Fruit fly (Drosophila melanogaster) whole organism, embryonic: ENCODE results near the gene Cyt-c-d.

Experiments
- Abd-B ChIP-seq: fragments of 200-800 bp; sonication (Bioruptor generic); optimal IDR thresholded peaks from 2 replicates; lab custom pipeline; 2018; ENCODE audit warnings: missing biosample characterization, mild to moderate bottlenecking, missing genetic modification characterization, moderate library complexity
- BtbVII ChIP-seq: fragments of 200-800 bp; sonication (Bioruptor generic); optimal IDR thresholded peaks from 3 replicates; lab custom pipeline; 2017; ENCODE audit warnings: missing biosample characterization, mild to moderate bottlenecking, missing genetic modification characterization
- CG11398 ChIP-seq: fragments of 200-800 bp; sonication (Bioruptor generic); optimal IDR thresholded peaks from 2 replicates; lab custom pipeline; 2016; ENCODE audit warnings: missing biosample characterization, missing genetic modification characterization
- CG12219 ChIP-seq: fragments of 200-800 bp; sonication (Bioruptor generic); optimal IDR thresholded peaks from 3 replicates; lab custom pipeline; 2018; ENCODE audit warnings: missing biosample characterization, mild to moderate bottlenecking, missing genetic modification characterization
- CG13424 ChIP-seq: fragments of 200-800 bp; sonication (Bioruptor generic); optimal IDR thresholded peaks from 2 replicates; lab custom pipeline; 2019; ENCODE audit warnings: missing biosample characterization, mild to moderate bottlenecking, missing genetic modification characterization, moderate library complexity
- CG30020 ChIP-seq: fragments of 200-800 bp; optimal IDR thresholded peaks from 2 replicates; lab custom pipeline; 2019; ENCODE audit warnings: missing biosample characterization, mild to moderate bottlenecking, missing genetic modification characterization, moderate library complexity
- CG31388 ChIP-seq: fragments of 200-800 bp; sonication (Bioruptor generic); optimal IDR thresholded peaks from 2 replicates; lab custom pipeline; 2016; ENCODE audit warnings: missing biosample characterization, missing genetic modification characterization
- CG32532 ChIP-seq: fragments of 200-800 bp; sonication (Bioruptor generic); IDR thresholded peaks from 2 replicates; pipeline ENCODE4 v1.3.6; 2022; ENCODE audit warnings: missing biosample characterization, missing genetic modification characterization
- CG4707 ChIP-seq: fragments of 200-800 bp; sonication (Bioruptor generic); optimal IDR thresholded peaks from 2 replicates; lab custom pipeline; 2018; ENCODE audit warnings: missing biosample characterization, mild to moderate bottlenecking, missing genetic modification characterization, moderate library complexity
- CG7928 ChIP-seq: fragments of 200-800 bp; sonication (Bioruptor generic); optimal IDR thresholded peaks from 2 replicates; lab custom pipeline; 2017; ENCODE audit warnings: missing biosample characterization, mild to moderate bottlenecking, missing genetic modification characterization
- CG7963 ChIP-seq: fragments of 200-800 bp; sonication (Bioruptor generic); IDR thresholded peaks from 3 replicates; pipeline ENCODE4 v1.3.6; 2022; ENCODE audit warnings: missing biosample characterization, missing genetic modification characterization; ENCODE audit not compliant: partially characterized antibody
- CG8281 ChIP-seq: fragments of 200-800 bp; sonication (Bioruptor generic); optimal IDR thresholded peaks from 2 replicates; lab custom pipeline; 2018; ENCODE audit warnings: missing biosample characterization, mild to moderate bottlenecking, missing genetic modification characterization, moderate library complexity
- CG9437 ChIP-seq: fragments of 200-800 bp; sonication (Bioruptor generic); optimal IDR thresholded peaks from 2 replicates; lab custom pipeline; 2018; ENCODE audit warnings: missing biosample characterization, mild to moderate bottlenecking, missing genetic modification characterization
- CkIIα-i1 ChIP-seq: fragments of 200-800 bp; sonication (Bioruptor generic); IDR thresholded peaks from 2 replicates; pipeline ENCODE4 v1.3.6; 2022; ENCODE audit warnings: missing biosample characterization, missing genetic modification characterization
- D19A ChIP-seq: fragments of 200-800 bp; optimal IDR thresholded peaks from 3 replicates; lab custom pipeline; 2019; ENCODE audit warnings: missing biosample characterization, mild to moderate bottlenecking, missing genetic modification characterization, moderate library complexity
- Dad ChIP-seq: fragments of 200-800 bp; sonication (Bioruptor generic); optimal IDR thresholded peaks from 3 replicates; lab custom pipeline; 2016; ENCODE audit warnings: missing biosample characterization, missing genetic modification characterization
- Doc3 ChIP-seq: fragments of 200-800 bp; sonication (Bioruptor generic); IDR thresholded peaks from 3 replicates; pipeline ENCODE4 v1.3.6; 2022; ENCODE audit warnings: missing biosample characterization, missing genetic modification characterization; ENCODE audit not compliant: partially characterized antibody
- GATAe ChIP-seq: fragments of 200-800 bp; sonication (Bioruptor generic); conservative IDR thresholded peaks from 2 replicates; pipeline ENCODE4 v1.3.6; 2022; ENCODE audit warnings: missing biosample characterization, missing genetic modification characterization
- Gsc ChIP-seq: fragments of 200-800 bp; sonication (Bioruptor generic); IDR thresholded peaks from 2 replicates; pipeline ENCODE4 v1.3.6; 2022; ENCODE audit warnings: missing biosample characterization, missing genetic modification characterization
- HmgZ ChIP-seq: fragments of 200-800 bp; sonication (Bioruptor generic); optimal IDR thresholded peaks from 2 replicates; lab custom pipeline; 2018; ENCODE audit warnings: missing biosample characterization, mild to moderate bottlenecking, missing genetic modification characterization
- Hr51 ChIP-seq, 2 experiments: fragments of 200-800 bp; sonication (Bioruptor generic); optimal IDR thresholded peaks; 2 replicates in 1 of 2; 3 replicates in 1 of 2; lab custom pipeline; 2016 to 2018; ENCODE audit warnings: missing biosample characterization in 2 of 2, missing genetic modification characterization in 2 of 2, mild to moderate bottlenecking in 1 of 2, moderate library complexity in 1 of 2
- Kr ChIP-seq: fragments of 200-800 bp; sonication (Bioruptor generic); optimal IDR thresholded peaks from 2 replicates; lab custom pipeline; 2017; ENCODE audit warnings: missing biosample characterization, mild to moderate bottlenecking, missing genetic modification characterization
- Med ChIP-seq: fragments of 200-800 bp; sonication (Bioruptor generic); peaks from one replicate; lab custom pipeline; 2016; ENCODE audit warnings: missing biosample characterization, missing genetic modification characterization, mild to moderate bottlenecking, inconsistent platforms, moderate library complexity
- Myb ChIP-seq: fragments of 200-800 bp; sonication (Bioruptor generic); optimal IDR thresholded peaks from 2 replicates; lab custom pipeline; 2016; ENCODE audit warnings: missing biosample characterization, missing genetic modification characterization
- Oaz ChIP-seq: fragments of 200-800 bp; sonication (Bioruptor generic); IDR thresholded peaks from 2 replicates; pipeline ENCODE4 v1.3.6; 2022; ENCODE audit warnings: missing biosample characterization, missing genetic modification characterization
- Oli ChIP-seq: fragments of 200-800 bp; sonication (Bioruptor generic); optimal IDR thresholded peaks from 2 replicates; lab custom pipeline; 2018; ENCODE audit warnings: missing biosample characterization, mild to moderate bottlenecking, missing genetic modification characterization, moderate library complexity
- Ravus ChIP-seq: fragments of 200-800 bp; sonication (Bioruptor generic); IDR thresholded peaks from 2 replicates; pipeline ENCODE4 v1.3.6; 2022; ENCODE audit warnings: missing biosample characterization, missing genetic modification characterization
- Tbp ChIP-seq: fragments of >200 bp; optimal IDR thresholded peaks from 2 replicates; lab custom pipeline; 2018; ENCODE audit warnings: missing biosample characterization, missing genetic modification characterization
- Xrp1 ChIP-seq: fragments of 200-800 bp; sonication (Bioruptor generic); IDR thresholded peaks from 2 replicates; pipeline ENCODE4 v1.3.6; 2022; ENCODE audit warnings: missing biosample characterization, missing genetic modification characterization
- abd-A ChIP-seq: fragments of 200-800 bp; sonication (Bioruptor generic); optimal IDR thresholded peaks from 3 replicates; lab custom pipeline; 2019; ENCODE audit warnings: missing biosample characterization, mild to moderate bottlenecking, missing genetic modification characterization, moderate library complexity
- amos ChIP-seq: fragments of 200-800 bp; sonication (Bioruptor generic); IDR thresholded peaks from 2 replicates; pipeline ENCODE4 v1.3.6; 2022; ENCODE audit warnings: missing biosample characterization, missing genetic modification characterization; ENCODE audit not compliant: partially characterized antibody
- az2 ChIP-seq: fragments of 200-800 bp; sonication (Bioruptor generic); optimal IDR thresholded peaks from 3 replicates; lab custom pipeline; 2016; ENCODE audit warnings: missing biosample characterization, missing genetic modification characterization
- cas ChIP-seq: fragments of 200-800 bp; sonication (Bioruptor generic); IDR thresholded peaks from 2 replicates; pipeline ENCODE4 v1.3.6; 2022; ENCODE audit warnings: missing biosample characterization, missing genetic modification characterization
- cato ChIP-seq: fragments of 200-800 bp; sonication (Bioruptor generic); optimal IDR thresholded peaks from 2 replicates; lab custom pipeline; 2016; ENCODE audit warnings: missing biosample characterization, missing genetic modification characterization, borderline replicate concordance
- danr ChIP-seq: fragments of 200-800 bp; sonication (Bioruptor generic); IDR thresholded peaks from 2 replicates; pipeline ENCODE4 v1.3.6; 2022; ENCODE audit warnings: missing biosample characterization, missing genetic modification characterization
- dimm ChIP-seq: fragments of 200-800 bp; sonication (Bioruptor generic); IDR thresholded peaks from 2 replicates; pipeline ENCODE4 v1.3.6; 2022; ENCODE audit warnings: missing biosample characterization, missing genetic modification characterization
- disco-r ChIP-seq: fragments of 200-800 bp; sonication (Bioruptor generic); optimal IDR thresholded peaks from 2 replicates; lab custom pipeline; 2016; ENCODE audit warnings: missing biosample characterization, missing genetic modification characterization
- dm ChIP-seq: fragments of 200-800 bp; sonication (Bioruptor generic); optimal IDR thresholded peaks from 3 replicates; lab custom pipeline; 2016; ENCODE audit warnings: missing biosample characterization, missing genetic modification characterization
- dpn ChIP-seq, 2 experiments: fragments of 200-800 bp; sonication (Bioruptor generic); optimal IDR thresholded peaks; 3 replicates each; lab custom pipeline; 2016; ENCODE audit warnings: missing biosample characterization in 2 of 2, missing genetic modification characterization in 2 of 2
- eyg ChIP-seq: fragments of 200-800 bp; sonication (Bioruptor generic); optimal IDR thresholded peaks from 3 replicates; lab custom pipeline; 2016; ENCODE audit warnings: missing biosample characterization, missing genetic modification characterization
- fd3F ChIP-seq: fragments of 200-800 bp; sonication (Bioruptor generic); optimal IDR thresholded peaks from 2 replicates; lab custom pipeline; 2018; ENCODE audit warnings: missing biosample characterization, mild to moderate bottlenecking, missing genetic modification characterization, moderate library complexity
- nerfin-2 ChIP-seq: fragments of 200-800 bp; sonication (Bioruptor generic); IDR thresholded peaks from 2 replicates; pipeline ENCODE4 v1.3.6; 2022; ENCODE audit warnings: missing biosample characterization, missing genetic modification characterization; ENCODE audit not compliant: partially characterized antibody
- onecut ChIP-seq: fragments of 200-800 bp; sonication (Bioruptor generic); IDR thresholded peaks from 2 replicates; pipeline ENCODE4 v1.3.6; 2022; ENCODE audit warnings: missing biosample characterization, missing genetic modification characterization
- sd ChIP-seq: fragments of 200-800 bp; sonication (Bioruptor generic); optimal IDR thresholded peaks from 3 replicates; lab custom pipeline; 2018; ENCODE audit warnings: missing biosample characterization, mild to moderate bottlenecking, missing genetic modification characterization, moderate library complexity
- sens ChIP-seq: fragments of 200-800 bp; sonication (Bioruptor generic); peaks from one replicate; lab custom pipeline; 2016; ENCODE audit warnings: missing biosample characterization, missing genetic modification characterization
- slbo ChIP-seq: fragments of 200-800 bp; sonication (Bioruptor generic); IDR thresholded peaks from 2 replicates; pipeline ENCODE4 v1.3.6; 2022; ENCODE audit warnings: missing biosample characterization, missing genetic modification characterization
- sna ChIP-seq: fragments of 200-800 bp; sonication (Bioruptor generic); IDR thresholded peaks from 2 replicates; pipeline ENCODE4 v1.3.6; 2022; ENCODE audit warnings: missing biosample characterization, missing genetic modification characterization; ENCODE audit not compliant: partially characterized antibody
- unpg ChIP-seq: fragments of 200-800 bp; sonication (Bioruptor generic); optimal IDR thresholded peaks from 3 replicates; lab custom pipeline; 2018; ENCODE audit warnings: missing biosample characterization, mild to moderate bottlenecking, missing genetic modification characterization, moderate library complexity
- zfh2 ChIP-seq: fragments of 200-800 bp; sonication (Bioruptor generic); optimal IDR thresholded peaks from 2 replicates; lab custom pipeline; 2016; ENCODE audit warnings: missing biosample characterization, missing genetic modification characterization

The Cyt-c-d gene

DNA sequence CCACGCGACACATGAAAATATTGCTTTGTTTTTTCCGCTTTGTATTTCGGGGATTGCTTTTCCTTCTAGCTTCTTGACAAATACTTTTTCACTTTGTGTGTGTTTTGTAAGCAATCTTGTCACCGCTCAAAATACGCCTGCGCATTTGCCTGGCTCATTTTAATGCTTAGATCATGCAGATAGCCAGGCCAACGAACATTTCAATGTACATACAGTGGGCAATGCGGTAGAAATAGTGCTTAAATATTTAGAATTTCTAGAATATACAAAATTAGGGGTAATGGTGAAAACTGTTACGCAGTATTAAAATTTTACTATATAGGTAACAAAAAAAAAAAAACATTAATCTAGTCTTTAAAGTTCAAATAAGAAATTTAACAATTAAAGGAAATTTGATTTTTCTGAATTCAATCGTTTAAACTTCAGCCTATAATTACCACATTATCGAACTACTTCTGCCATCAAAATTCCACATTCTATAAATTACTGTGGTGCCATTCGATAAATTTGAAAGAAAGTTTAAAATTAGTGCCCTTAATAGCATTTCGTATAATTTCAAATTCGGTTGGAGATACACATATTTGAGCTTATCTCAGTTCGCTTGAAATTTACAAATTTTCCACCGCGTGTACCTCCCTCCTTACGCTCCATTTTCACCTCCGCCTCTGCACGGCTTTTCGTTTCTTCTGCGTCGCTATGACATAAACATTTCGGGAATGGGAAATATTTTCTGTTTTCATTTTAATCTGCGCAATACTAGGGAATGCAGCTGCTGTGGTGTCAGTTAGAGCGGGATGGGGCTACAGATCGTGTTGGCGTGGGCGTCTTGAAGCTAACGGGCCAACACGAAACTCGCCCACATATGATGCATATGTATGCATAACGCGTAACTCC lies 8.6 kb upstream of the Cyt-c-d start (continued):
- TF ChIP-seq Dad (GFP tag; lab: Kevin White, UChicago) (no peak), cato (GFP tag; lab: Kevin White, UChicago) (no peak), dm (GFP tag; lab: Kevin White, UChicago) (no peak), fd3F (GFP tag; lab: Kevin White, UChicago) (no peak), dimm (GFP tag; lab: Robert Waterston, UW) (no peak), CG4707 (GFP tag; lab: Kevin White, UChicago) (peak; percentile 80), Oli (tag; lab: Kevin White, UChicago) (peak; percentile 30), CG12219 (GFP tag; lab: Kevin White, UChicago) (no peak), Gsc (GFP tag; lab: Robert Waterston, UW) (no peak), Med (GFP tag; lab: Kevin White, UChicago) (peak; percentile 77), Xrp1 (GFP tag; lab: Robert Waterston, UW) (no peak), sens (GFP tag; lab: Kevin White, UChicago) (peak; percentile 46), onecut (no peak; the same call in 1 of the 2 replicates), eyg (GFP tag; lab: Kevin White, UChicago) (no peak), sd (tag; lab: Kevin White, UChicago) (peak; percentile 95), Tbp (GFP tag; lab: Kevin White, UChicago) (no peak), Ravus (no peak), disco-r (GFP tag; lab: Kevin White, UChicago) (no peak), CG7928 (no peak), CG30020 (no peak), amos (GFP tag; lab: Robert Waterston, UW) (no peak), abd-A (tag; lab: Kevin White, UChicago) (no peak), CG11398 (GFP tag; lab: Kevin White, UChicago) (no peak), CkIIα-i1 (GFP tag; lab: Robert Waterston, UW) (no peak), zfh2 (GFP tag; lab: Kevin White, UChicago) (no peak), CG8281 (tag; lab: Kevin White, UChicago) (no peak), Kr (GFP tag; lab: Kevin White, UChicago) (no peak), dpn (GFP tag; optimal IDR thresholded peaks at IDR 0.05; lab: Kevin White, UChicago) (peak in 1 of 2 experiments; percentile 36), Doc3 (no peak), danr (GFP tag; lab: Robert Waterston, UW) (no peak), nerfin-2 (GFP tag; lab: Robert Waterston, UW) (no peak), CG31388 (GFP tag; lab: Kevin White, UChicago) (no peak), Hr51 (GFP tag; optimal IDR thresholded peaks at IDR 0.05; lab: Kevin White, UChicago) (peak in 1 of 2 experiments; percentile 52), Abd-B (GFP tag; lab: Kevin White, UChicago) (no peak), CG9437 (GFP tag; lab: Kevin White, UChicago) (peak; percentile 14), Myb (no peak), GATAe (no peak), D19A (peak; percentile 27), Oaz (GFP tag; lab: Robert Waterston, UW) (no peak), sna (GFP tag; lab: Robert Waterston, UW) (no peak), CG7963 (GFP tag; lab: Robert Waterston, UW) (no peak), BtbVII (GFP tag; lab: Kevin White, UChicago) (no peak), CG13424 (no peak), CG32532 (no peak), cas (GFP tag; lab: Robert Waterston, UW) (no peak), az2 (GFP tag; lab: Kevin White, UChicago) (peak; percentile 17), slbo (GFP tag; lab: Robert Waterston, UW) (peak; percentile 17; the same call in 1 of the 2 replicates), unpg (GFP tag; lab: Kevin White, UChicago) (no peak), HmgZ (tag; lab: Kevin White, UChicago) (no peak)
